Fruit fly (Drosophila melanogaster) whole organism, embryonic: ENCODE data around the gene CG5334.

Source experiments
- Blimp-1 ChIP-seq: fragments of 200-800 bp; sonication (Bioruptor generic); optimal IDR thresholded peaks from 3 replicates; lab custom pipeline; 2018; ENCODE audit warnings: missing biosample characterization, missing genetic modification characterization, mild to moderate bottlenecking, moderate library complexity, missing genetic modification reagents
- CG10979 ChIP-seq: fragments of 200-800 bp; sonication (Bioruptor generic); optimal IDR thresholded peaks from 2 replicates; lab custom pipeline; 2018; ENCODE audit warnings: missing biosample characterization, mild to moderate bottlenecking, missing genetic modification characterization, moderate library complexity
- CG12071 ChIP-seq: fragments of 200-800 bp; sonication (Bioruptor generic); optimal IDR thresholded peaks from 3 replicates; lab custom pipeline; 2018; ENCODE audit warnings: missing biosample characterization, mild to moderate bottlenecking, missing genetic modification characterization
- CG12769 ChIP-seq: fragments of 200-800 bp; sonication (Bioruptor generic); optimal IDR thresholded peaks from 2 replicates; lab custom pipeline; 2019; ENCODE audit warnings: missing biosample characterization, mild to moderate bottlenecking, missing genetic modification characterization, moderate library complexity
- CG13424 ChIP-seq: fragments of 200-800 bp; sonication (Bioruptor generic); optimal IDR thresholded peaks from 2 replicates; lab custom pipeline; 2019; ENCODE audit warnings: missing biosample characterization, mild to moderate bottlenecking, missing genetic modification characterization, moderate library complexity
- CG14860 ChIP-seq: fragments of 200-800 bp; sonication (Bioruptor generic); IDR thresholded peaks from 3 replicates; pipeline ENCODE4 v1.3.6; 2022; ENCODE audit warnings: missing biosample characterization, missing genetic modification characterization; ENCODE audit not compliant: partially characterized antibody
- CG15269 ChIP-seq: fragments of 200-800 bp; sonication (Bioruptor generic); optimal IDR thresholded peaks from 2 replicates; lab custom pipeline; 2018; ENCODE audit warnings: missing biosample characterization, mild to moderate bottlenecking, missing genetic modification characterization, moderate library complexity
- CG32767 ChIP-seq: fragments of 200-800 bp; sonication (Bioruptor generic); IDR thresholded peaks from 2 replicates; pipeline ENCODE4 v1.3.6; 2022; ENCODE audit warnings: missing biosample characterization, missing genetic modification characterization
- CG4360 ChIP-seq: fragments of 200-800 bp; sonication (Bioruptor generic); IDR thresholded peaks from 2 replicates; pipeline ENCODE4 v1.3.6; 2022; ENCODE audit warnings: missing biosample characterization, missing genetic modification characterization
- CG4730 ChIP-seq: fragments of 200-800 bp; sonication (Bioruptor generic); IDR thresholded peaks from 2 replicates; pipeline ENCODE4 v1.3.6; 2022; ENCODE audit warnings: missing biosample characterization, missing genetic modification characterization
- CG5180 ChIP-seq: fragments of 200-800 bp; sonication (Bioruptor generic); optimal IDR thresholded peaks from 3 replicates; lab custom pipeline; 2017; ENCODE audit warnings: missing biosample characterization, missing genetic modification characterization, mild to moderate bottlenecking, moderate library complexity, missing genetic modification reagents
- CG6765 ChIP-seq: fragments of 200-800 bp; sonication (Bioruptor generic); optimal IDR thresholded peaks from 3 replicates; lab custom pipeline; 2017; ENCODE audit warnings: missing biosample characterization, mild to moderate bottlenecking, missing genetic modification characterization
- CG7372 ChIP-seq: fragments of 200-800 bp; sonication (Bioruptor generic); IDR thresholded peaks from 2 replicates; pipeline ENCODE4 v1.3.6; 2022; ENCODE audit warnings: missing biosample characterization, missing genetic modification characterization
- CG8290 ChIP-seq, 3 experiments: fragments of 200-800 bp; sonication (Bioruptor generic); optimal IDR thresholded peaks; 2 replicates each; lab custom pipeline; 2016 to 2019; ENCODE audit warnings: missing biosample characterization in 3 of 3, missing genetic modification characterization in 3 of 3, mild to moderate bottlenecking in 2 of 3, moderate library complexity in 1 of 3
- CG8924 ChIP-seq: fragments of 200-800 bp; optimal IDR thresholded peaks from 3 replicates; lab custom pipeline; 2019; ENCODE audit warnings: missing biosample characterization, mild to moderate bottlenecking, missing genetic modification characterization, moderate library complexity
- Camta ChIP-seq: fragments of 200-800 bp; sonication (Bioruptor generic); optimal IDR thresholded peaks from 2 replicates; lab custom pipeline; 2016; ENCODE audit warnings: missing biosample characterization, missing genetic modification characterization
- Doc2 ChIP-seq: fragments of 200-800 bp; sonication (Bioruptor generic); IDR thresholded peaks from 2 replicates; pipeline ENCODE4 v1.3.6; 2022; ENCODE audit warnings: missing biosample characterization, missing genetic modification characterization
- E2f2 ChIP-seq: fragments of 200-800 bp; sonication (Bioruptor generic); IDR thresholded peaks from 2 replicates; pipeline ENCODE4 v1.3.6; 2022; ENCODE audit warnings: missing biosample characterization, missing genetic modification characterization
- Fer1 ChIP-seq: fragments of 200-800 bp; sonication (Bioruptor generic); optimal IDR thresholded peaks from 2 replicates; lab custom pipeline; 2017; ENCODE audit warnings: missing biosample characterization, mild to moderate bottlenecking, missing genetic modification characterization
- Fer3 ChIP-seq: fragments of 200-800 bp; sonication (Bioruptor generic); optimal IDR thresholded peaks from 2 replicates; lab custom pipeline; 2018; ENCODE audit warnings: missing biosample characterization, mild to moderate bottlenecking, missing genetic modification characterization, moderate library complexity
- HLH4C ChIP-seq: fragments of 200-800 bp; sonication (Bioruptor generic); IDR thresholded peaks from 3 replicates; pipeline ENCODE4 v1.3.6; 2022; ENCODE audit warnings: missing biosample characterization, missing genetic modification characterization; ENCODE audit not compliant: partially characterized antibody
- HmgZ ChIP-seq: fragments of 200-800 bp; sonication (Bioruptor generic); optimal IDR thresholded peaks from 2 replicates; lab custom pipeline; 2018; ENCODE audit warnings: missing biosample characterization, mild to moderate bottlenecking, missing genetic modification characterization
- Med ChIP-seq: fragments of 200-800 bp; sonication (Bioruptor generic); peaks from one replicate; lab custom pipeline; 2016; ENCODE audit warnings: missing biosample characterization, missing genetic modification characterization, mild to moderate bottlenecking, inconsistent platforms, moderate library complexity
- NfI ChIP-seq: fragments of 200-800 bp; sonication (Bioruptor generic); optimal IDR thresholded peaks from 3 replicates; lab custom pipeline; 2018; ENCODE audit warnings: missing biosample characterization, mild to moderate bottlenecking, missing genetic modification characterization, moderate library complexity
- Oaz ChIP-seq: fragments of 200-800 bp; sonication (Bioruptor generic); IDR thresholded peaks from 2 replicates; pipeline ENCODE4 v1.3.6; 2022; ENCODE audit warnings: missing biosample characterization, missing genetic modification characterization
- PHDP ChIP-seq: fragments of 200-800 bp; sonication (Bioruptor generic); optimal IDR thresholded peaks from 3 replicates; lab custom pipeline; 2018; ENCODE audit warnings: missing biosample characterization, mild to moderate bottlenecking, missing genetic modification characterization, moderate library complexity
- Rx ChIP-seq: fragments of 200-800 bp; sonication (Bioruptor generic); IDR thresholded peaks from 2 replicates; pipeline ENCODE4 v1.3.6; 2022; ENCODE audit warnings: missing biosample characterization, missing genetic modification characterization
- Sry-δ ChIP-seq: fragments of 200-800 bp; sonication (Bioruptor generic); optimal IDR thresholded peaks from 2 replicates; lab custom pipeline; 2016; ENCODE audit warnings: missing biosample characterization, missing genetic modification characterization
- Stat92E ChIP-seq, 3 experiments: fragments of >200 bp in 2 of 3; fragments of 200-800 bp in 1 of 3; sonication (Bioruptor generic) in 1 of 3; optimal IDR thresholded peaks; 2 replicates each; lab custom pipeline; 2017 to 2019; ENCODE audit warnings: missing biosample characterization in 3 of 3, missing genetic modification characterization in 3 of 3, mild to moderate bottlenecking in 1 of 3, moderate library complexity in 1 of 3
- Taf1 ChIP-seq: fragments of 200-800 bp; sonication (Bioruptor generic); IDR thresholded peaks from 2 replicates; pipeline ENCODE4 v1.3.6; 2022; ENCODE audit warnings: missing biosample characterization, missing genetic modification characterization
- Xbp1 ChIP-seq: fragments of 200-800 bp; sonication (Bioruptor generic); optimal IDR thresholded peaks from 3 replicates; lab custom pipeline; 2016; ENCODE audit warnings: missing biosample characterization, mild to moderate bottlenecking, missing genetic modification characterization
- al ChIP-seq: fragments of 200-800 bp; sonication (Bioruptor generic); IDR thresholded peaks from 2 replicates; pipeline ENCODE4 v1.3.6; 2022; ENCODE audit warnings: missing biosample characterization, missing genetic modification characterization
- cato ChIP-seq: fragments of 200-800 bp; sonication (Bioruptor generic); optimal IDR thresholded peaks from 2 replicates; lab custom pipeline; 2016; ENCODE audit warnings: missing biosample characterization, missing genetic modification characterization, borderline replicate concordance
- danr ChIP-seq: fragments of 200-800 bp; sonication (Bioruptor generic); IDR thresholded peaks from 2 replicates; pipeline ENCODE4 v1.3.6; 2022; ENCODE audit warnings: missing biosample characterization, missing genetic modification characterization
- gt ChIP-seq: fragments of 200-800 bp; sonication (Bioruptor generic); IDR thresholded peaks from 2 replicates; pipeline ENCODE4 v1.3.6; 2022; ENCODE audit warnings: missing biosample characterization, missing genetic modification characterization
- h ChIP-seq: fragments of >200 bp; optimal IDR thresholded peaks from 2 replicates; lab custom pipeline; 2017
- ham ChIP-seq: fragments of 200-800 bp; sonication (Bioruptor generic); IDR thresholded peaks from 2 replicates; pipeline ENCODE4 v1.3.6; 2022; ENCODE audit warnings: missing biosample characterization, missing genetic modification characterization
- hkb ChIP-seq, 2 experiments: fragments of 200-800 bp in 1 of 2; fragments of >200 bp in 1 of 2; sonication (Bioruptor generic) in 1 of 2; IDR thresholded peaks in 1 of 2; optimal IDR thresholded peaks in 1 of 2; 2 replicates each; pipeline versions ENCODE4 v1.3.6 to Lab custom; 2017 to 2022; ENCODE audit warnings: missing biosample characterization in 1 of 2, missing genetic modification characterization in 1 of 2
- org-1 ChIP-seq: fragments of 200-800 bp; sonication (Bioruptor generic); optimal IDR thresholded peaks from 2 replicates; lab custom pipeline; 2017; ENCODE audit warnings: missing biosample characterization, missing genetic modification characterization
- pan ChIP-seq, 4 experiments: fragments of >200 bp in 3 of 4; fragments of 200-800 bp in 1 of 4; sonication (Bioruptor generic) in 1 of 4; optimal IDR thresholded peaks in 3 of 4; IDR thresholded peaks in 1 of 4; 2 replicates each; pipeline versions ENCODE4 v1.3.6 to Lab custom; 2017 to 2022; ENCODE audit warnings: missing biosample characterization in 2 of 4, missing genetic modification characterization in 2 of 4, mixed read lengths in 1 of 4
- pho ChIP-seq: fragments of 200-800 bp; sonication (Bioruptor generic); optimal IDR thresholded peaks from 2 replicates; lab custom pipeline; 2016; ENCODE audit warnings: missing biosample characterization, missing genetic modification characterization
- prd ChIP-seq, 3 experiments: fragments of >200 bp in 2 of 3; fragments of 200-800 bp in 1 of 3; sonication (Bioruptor generic) in 1 of 3; optimal IDR thresholded peaks in 2 of 3; IDR thresholded peaks in 1 of 3; 2 replicates in 2 of 3; 3 replicates in 1 of 3; pipeline versions ENCODE4 v1.3.6 to Lab custom; 2017 to 2022; ENCODE audit warnings: missing biosample characterization in 1 of 3, missing genetic modification characterization in 1 of 3
- repo ChIP-seq: fragments of 200-800 bp; sonication (Bioruptor generic); optimal IDR thresholded peaks from 2 replicates; lab custom pipeline; 2016; ENCODE audit warnings: missing biosample characterization, missing genetic modification characterization
- sob ChIP-seq: fragments of 200-800 bp; sonication (Bioruptor generic); IDR thresholded peaks from 2 replicates; pipeline ENCODE4 v1.3.6; 2022; ENCODE audit warnings: missing biosample characterization, missing genetic modification characterization
- sug ChIP-seq: fragments of 200-800 bp; optimal IDR thresholded peaks from 2 replicates; lab custom pipeline; 2019; ENCODE audit warnings: missing biosample characterization, mild to moderate bottlenecking, missing genetic modification characterization, moderate library complexity
- toy ChIP-seq: fragments of 200-800 bp; sonication (Bioruptor generic); IDR thresholded peaks from 2 replicates; pipeline ENCODE4 v1.3.6; 2022; ENCODE audit warnings: missing biosample characterization, missing genetic modification characterization
- yki ChIP-seq: fragments of >200 bp; optimal IDR thresholded peaks from 3 replicates; lab custom pipeline; 2018
- zen2 ChIP-seq: fragments of 200-800 bp; sonication (Bioruptor generic); IDR thresholded peaks from 3 replicates; pipeline ENCODE4 v1.3.6; 2022; ENCODE audit warnings: missing biosample characterization, missing genetic modification characterization; ENCODE audit not compliant: partially characterized antibody
- zf30C ChIP-seq: fragments of 200-800 bp; sonication (Bioruptor generic); optimal IDR thresholded peaks from 3 replicates; lab custom pipeline; 2018; ENCODE audit warnings: missing biosample characterization, mild to moderate bottlenecking, missing genetic modification characterization

The CG5334 gene

DNA sequence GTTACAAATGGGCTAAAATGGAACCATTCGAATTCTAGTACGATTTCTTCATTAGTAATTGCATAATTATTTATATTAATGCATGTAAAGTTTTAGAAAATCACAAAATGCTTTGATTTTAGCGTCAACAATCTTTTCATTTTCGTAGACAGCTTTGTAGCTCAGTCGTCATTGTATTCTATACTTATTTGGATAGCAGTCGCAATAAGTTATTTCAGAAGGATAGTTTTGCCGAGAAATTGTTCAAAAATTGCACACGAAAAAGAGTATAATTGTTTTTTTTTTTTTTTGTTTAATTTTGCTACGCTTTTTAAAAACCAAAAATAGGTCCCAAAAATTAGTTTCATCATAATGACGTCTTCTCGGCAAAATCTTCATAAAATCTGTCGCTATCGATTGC lies at the start of gene CG5334:
Gene CG5334 (plus strand): TSS at position 301 of the 400 bp plus-strand sequence.
- TF ChIP-seq cato (GFP tag; lab: Kevin White, UChicago) (no peak), toy (GFP tag; lab: Robert Waterston, UW) (no peak), E2f2 (GFP tag; lab: Robert Waterston, UW) (no peak), pho (no peak), Sry-δ (GFP tag; lab: Kevin White, UChicago) (no peak), al (no peak), Fer3 (no peak), yki (lab: Kevin White, UChicago) (no peak), NfI (GFP tag; lab: Kevin White, UChicago) (no peak), CG6765 (no peak), CG4360 (GFP tag; lab: Robert Waterston, UW) (no peak), HLH4C (GFP tag; lab: Robert Waterston, UW) (no peak), pan (optimal IDR thresholded peaks at IDR 0.05; lab: Kevin White, UChicago) (no peak), pan (GFP tag; optimal IDR thresholded peaks at IDR 0.05 in 1 of 2, IDR thresholded peaks at IDR 0.05 in 1 of 2) (no peak), danr (no peak), zen2 (GFP tag; lab: Robert Waterston, UW) (no peak), CG13424 (no peak), repo (no peak), zf30C (no peak), HmgZ (no peak), CG7372 (no peak)

DNA sequence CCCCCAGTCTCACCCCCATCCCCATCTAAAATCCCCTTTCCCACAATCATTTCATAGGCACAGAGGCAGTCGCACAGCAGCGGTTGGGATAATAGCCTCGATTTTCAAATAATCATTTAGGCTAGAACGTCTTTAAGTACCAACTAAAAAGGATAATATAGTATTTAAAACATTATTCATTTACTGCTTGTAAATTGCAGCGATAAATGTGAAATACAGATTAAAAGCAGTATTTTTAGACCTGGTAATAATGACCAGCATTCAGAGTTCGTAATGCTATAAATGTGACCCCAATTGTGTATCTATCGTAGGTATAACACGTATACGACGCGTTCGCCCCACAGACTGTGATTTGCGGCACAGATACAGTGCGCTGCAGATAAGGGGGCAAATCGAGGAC lies 47.5 kb upstream of the CG5334 start:
- TF ChIP-seq CG15269 (peak; percentile 57), CG10979 (tag; lab: Kevin White, UChicago) (peak; percentile 40), Camta (peak; percentile 2), gt (GFP tag; lab: Robert Waterston, UW) (no peak), CG5180 (GFP tag; lab: Kevin White, UChicago) (peak; percentile 2), Sry-δ (GFP tag; lab: Kevin White, UChicago) (no peak), CG14860 (no peak), PHDP (peak; percentile 62), pan (optimal IDR thresholded peaks at IDR 0.05; lab: Kevin White, UChicago) (no peak), pan (GFP tag; optimal IDR thresholded peaks at IDR 0.05 in 1 of 2, IDR thresholded peaks at IDR 0.05 in 1 of 2) (peak in 1 of 2 experiments; percentile 38), sug (no peak), Xbp1 (peak; percentile 29), hkb (optimal IDR thresholded peaks at IDR 0.05; lab: Kevin White, UChicago) (no peak), hkb (GFP tag; IDR thresholded peaks at IDR 0.05; lab: Robert Waterston, UW) (peak; percentile 37; the same call in 1 of the 2 replicates), CG32767 (GFP tag; lab: Robert Waterston, UW) (no peak), Doc2 (GFP tag; lab: Robert Waterston, UW) (no peak), CG4730 (GFP tag; lab: Robert Waterston, UW) (no peak), Blimp-1 (GFP tag; lab: Kevin White, UChicago) (peak; percentile 45), org-1 (GFP tag; lab: Kevin White, UChicago) (peak; percentile 19), Oaz (GFP tag; lab: Robert Waterston, UW) (no peak), CG12769 (tag; lab: Kevin White, UChicago) (peak; percentile 64), ham (no peak), Rx (peak; percentile 27; the same call in 1 of the 2 replicates), h (lab: Kevin White, UChicago) (no peak), CG8924 (peak; percentile 41), Fer1 (GFP tag; lab: Kevin White, UChicago) (peak; percentile 64), prd (optimal IDR thresholded peaks at IDR 0.05; lab: Kevin White, UChicago) (no peak), prd (GFP tag; IDR thresholded peaks at IDR 0.05; lab: Robert Waterston, UW) (peak; percentile 29; the same call in 1 of the 3 replicates), CG7372 (peak; percentile 65), sob (GFP tag; lab: Robert Waterston, UW) (0 out of 2 replicates have a peak, but pooled peaks have one; percentile 20), Stat92E (GFP tag; optimal IDR thresholded peaks at IDR 0.05; lab: Kevin White, UChicago) (no peak), CG8290 (GFP tag; optimal IDR thresholded peaks at IDR 0.05; lab: Kevin White, UChicago) (no peak), CG8290 (tag; optimal IDR thresholded peaks at IDR 0.05; lab: Kevin White, UChicago) (peak in 1 of 2 experiments; percentile 1), Taf1 (GFP tag; lab: Robert Waterston, UW) (no peak), CG12071 (GFP tag; lab: Kevin White, UChicago) (peak; percentile 52), Med (GFP tag; lab: Kevin White, UChicago) (peak; percentile 65)
